Fruit fly (Drosophila melanogaster) whole organism, embryonic: ENCODE measurements around the gene CG8925.

Source experiments
- Atf6 ChIP-seq: fragments of 200-800 bp; sonication (Bioruptor generic); IDR thresholded peaks from 2 replicates; pipeline ENCODE4 v1.3.6; 2022; ENCODE audit warnings: missing biosample characterization, missing genetic modification characterization
- B-H1 ChIP-seq: fragments of 200-800 bp; sonication (Bioruptor generic); IDR thresholded peaks from 3 replicates; pipeline ENCODE4 v1.3.6; 2022; ENCODE audit warnings: missing biosample characterization, missing genetic modification characterization
- Bdp1 ChIP-seq: fragments of 200-800 bp; sonication (Bioruptor generic); optimal IDR thresholded peaks from 3 replicates; lab custom pipeline; 2016; ENCODE audit warnings: missing biosample characterization, missing genetic modification characterization
- CG10431 ChIP-seq: fragments of 200-800 bp; sonication (Bioruptor generic); optimal IDR thresholded peaks from 3 replicates; lab custom pipeline; 2018; ENCODE audit warnings: missing biosample characterization, mild to moderate bottlenecking, missing genetic modification characterization
- CG11085 ChIP-seq: fragments of 200-800 bp; sonication (Bioruptor generic); IDR thresholded peaks from 2 replicates; pipeline ENCODE4 v1.3.6; 2022; ENCODE audit warnings: missing biosample characterization, missing genetic modification characterization
- CG11093 ChIP-seq: fragments of 200-800 bp; sonication (Bioruptor generic); IDR thresholded peaks from 3 replicates; pipeline ENCODE4 v1.3.6; 2022; ENCODE audit warnings: missing biosample characterization, missing genetic modification characterization
- CG12071 ChIP-seq: fragments of 200-800 bp; sonication (Bioruptor generic); optimal IDR thresholded peaks from 3 replicates; lab custom pipeline; 2018; ENCODE audit warnings: missing biosample characterization, mild to moderate bottlenecking, missing genetic modification characterization
- CG12155 ChIP-seq: fragments of 200-800 bp; sonication (Bioruptor generic); optimal IDR thresholded peaks from 3 replicates; lab custom pipeline; 2016; ENCODE audit warnings: missing biosample characterization, missing genetic modification characterization
- CG13894 ChIP-seq: fragments of 200-800 bp; sonication (Bioruptor generic); optimal IDR thresholded peaks from 3 replicates; lab custom pipeline; 2018; ENCODE audit warnings: missing biosample characterization, mild to moderate bottlenecking, missing genetic modification characterization, moderate library complexity
- CG14014 ChIP-seq: fragments of 200-800 bp; sonication (Bioruptor generic); IDR thresholded peaks from 2 replicates; pipeline ENCODE4 v1.3.6; 2022; ENCODE audit warnings: missing biosample characterization, missing genetic modification characterization
- CG15479 ChIP-seq: fragments of 200-800 bp; sonication (Bioruptor generic); optimal IDR thresholded peaks from 3 replicates; lab custom pipeline; 2019; ENCODE audit warnings: missing biosample characterization, mild to moderate bottlenecking, missing genetic modification characterization, moderate library complexity
- CG18599 ChIP-seq: fragments of 200-800 bp; sonication (Bioruptor generic); optimal IDR thresholded peaks from 3 replicates; lab custom pipeline; 2017; ENCODE audit warnings: missing biosample characterization, missing genetic modification characterization, mild to moderate bottlenecking, moderate library complexity, missing genetic modification reagents
- CG2678 ChIP-seq: fragments of 200-800 bp; sonication (Bioruptor generic); optimal IDR thresholded peaks from 3 replicates; lab custom pipeline; 2019; ENCODE audit warnings: missing biosample characterization, mild to moderate bottlenecking, missing genetic modification characterization, moderate library complexity
- CG3407 ChIP-seq: fragments of 200-800 bp; sonication (Bioruptor generic); optimal IDR thresholded peaks from 2 replicates; lab custom pipeline; 2018; ENCODE audit warnings: missing biosample characterization, mild to moderate bottlenecking, missing genetic modification characterization
- CG3838 ChIP-seq: fragments of 200-800 bp; sonication (Bioruptor generic); optimal IDR thresholded peaks from 3 replicates; lab custom pipeline; 2016; ENCODE audit warnings: missing biosample characterization, missing genetic modification characterization
- CG3847 ChIP-seq: fragments of 200-800 bp; sonication (Bioruptor generic); IDR thresholded peaks from 2 replicates; pipeline ENCODE4 v1.3.6; 2022; ENCODE audit warnings: missing biosample characterization, missing genetic modification characterization
- CG4404 ChIP-seq: fragments of 200-800 bp; sonication (Bioruptor generic); IDR thresholded peaks from 2 replicates; pipeline ENCODE4 v1.3.6; 2022; ENCODE audit warnings: missing biosample characterization, missing genetic modification characterization
- CG6254 ChIP-seq: fragments of 200-800 bp; sonication (Bioruptor generic); optimal IDR thresholded peaks from 3 replicates; lab custom pipeline; 2017; ENCODE audit warnings: mild to moderate bottlenecking, missing biosample characterization, missing genetic modification reagents, missing genetic modification characterization
- CG7357 ChIP-seq: fragments of 200-800 bp; sonication (Bioruptor generic); IDR thresholded peaks from 3 replicates; pipeline ENCODE4 v1.3.6; 2022; ENCODE audit warnings: missing biosample characterization, missing genetic modification characterization
- CG7839 ChIP-seq: fragments of 200-800 bp; sonication (Bioruptor generic); optimal IDR thresholded peaks from 3 replicates; lab custom pipeline; 2018; ENCODE audit warnings: missing biosample characterization, mild to moderate bottlenecking, missing genetic modification characterization, moderate library complexity
- CG9797 ChIP-seq: fragments of 200-800 bp; sonication (Bioruptor generic); optimal IDR thresholded peaks from 3 replicates; lab custom pipeline; 2018; ENCODE audit warnings: missing biosample characterization, mild to moderate bottlenecking, missing genetic modification characterization
- Camta ChIP-seq: fragments of 200-800 bp; sonication (Bioruptor generic); optimal IDR thresholded peaks from 2 replicates; lab custom pipeline; 2016; ENCODE audit warnings: missing biosample characterization, missing genetic modification characterization
- D ChIP-seq, 2 experiments: fragments of 200-800 bp in 1 of 2; fragments of >200 bp in 1 of 2; sonication (Bioruptor generic) in 1 of 2; optimal IDR thresholded peaks; 2 replicates in 1 of 2; 3 replicates in 1 of 2; lab custom pipeline; 2017; ENCODE audit warnings: mild to moderate bottlenecking in 1 of 2, missing biosample characterization in 1 of 2, missing genetic modification characterization in 1 of 2, missing genetic modification reagents in 1 of 2
- D19A ChIP-seq: fragments of 200-800 bp; optimal IDR thresholded peaks from 3 replicates; lab custom pipeline; 2019; ENCODE audit warnings: missing biosample characterization, mild to moderate bottlenecking, missing genetic modification characterization, moderate library complexity
- E2f1 ChIP-seq: fragments of 200-800 bp; sonication (Bioruptor generic); IDR thresholded peaks from 2 replicates; pipeline ENCODE4 v1.3.6; 2022; ENCODE audit warnings: missing biosample characterization, missing genetic modification characterization
- E2f2 ChIP-seq: fragments of 200-800 bp; sonication (Bioruptor generic); IDR thresholded peaks from 2 replicates; pipeline ENCODE4 v1.3.6; 2022; ENCODE audit warnings: missing biosample characterization, missing genetic modification characterization
- Fer2 ChIP-seq: fragments of 200-800 bp; sonication (Bioruptor generic); optimal IDR thresholded peaks from 2 replicates; lab custom pipeline; 2018; ENCODE audit warnings: missing biosample characterization, mild to moderate bottlenecking, missing genetic modification characterization, moderate library complexity
- HmgZ ChIP-seq: fragments of 200-800 bp; sonication (Bioruptor generic); optimal IDR thresholded peaks from 2 replicates; lab custom pipeline; 2018; ENCODE audit warnings: missing biosample characterization, mild to moderate bottlenecking, missing genetic modification characterization
- Hr39 ChIP-seq: fragments of >200 bp; optimal IDR thresholded peaks from 2 replicates; lab custom pipeline; 2017
- MBD-R2 ChIP-seq: fragments of 200-800 bp; sonication (Bioruptor generic); IDR thresholded peaks from 2 replicates; pipeline ENCODE4 v1.3.6; 2022; ENCODE audit warnings: missing biosample characterization, missing genetic modification characterization
- Myb ChIP-seq: fragments of 200-800 bp; sonication (Bioruptor generic); optimal IDR thresholded peaks from 2 replicates; lab custom pipeline; 2016; ENCODE audit warnings: missing biosample characterization, missing genetic modification characterization
- Scr ChIP-seq: fragments of 200-800 bp; sonication (Bioruptor generic); IDR thresholded peaks from 2 replicates; pipeline ENCODE4 v1.3.6; 2022; ENCODE audit warnings: missing biosample characterization, missing genetic modification characterization; ENCODE audit not compliant: partially characterized antibody
- Sox100B ChIP-seq: fragments of 200-800 bp; sonication (Bioruptor generic); optimal IDR thresholded peaks from 3 replicates; lab custom pipeline; 2018; ENCODE audit warnings: missing biosample characterization, mild to moderate bottlenecking, missing genetic modification characterization
- Sry-β ChIP-seq: fragments of 200-800 bp; sonication (Bioruptor generic); optimal IDR thresholded peaks from 2 replicates; lab custom pipeline; 2018; ENCODE audit warnings: missing biosample characterization, mild to moderate bottlenecking, missing genetic modification characterization, moderate library complexity
- bcd ChIP-seq: fragments of 200-800 bp; sonication (Bioruptor generic); optimal IDR thresholded peaks from 2 replicates; lab custom pipeline; 2017; ENCODE audit warnings: missing biosample characterization, mild to moderate bottlenecking, missing genetic modification characterization
- br ChIP-seq: fragments of >200 bp; optimal IDR thresholded peaks from 2 replicates; lab custom pipeline; 2017
- crc ChIP-seq: fragments of 200-800 bp; sonication (Bioruptor generic); optimal IDR thresholded peaks from 2 replicates; lab custom pipeline; 2016; ENCODE audit warnings: missing biosample characterization, missing genetic modification characterization
- gsb-n ChIP-seq: fragments of 200-800 bp; sonication (Bioruptor generic); optimal IDR thresholded peaks from 3 replicates; lab custom pipeline; 2018; ENCODE audit warnings: missing biosample characterization, mild to moderate bottlenecking, missing genetic modification characterization
- her ChIP-seq: fragments of 200-800 bp; sonication (Bioruptor generic); optimal IDR thresholded peaks from 2 replicates; lab custom pipeline; 2016; ENCODE audit warnings: missing biosample characterization, missing genetic modification characterization
- luna ChIP-seq: fragments of 200-800 bp; sonication (Bioruptor generic); optimal IDR thresholded peaks from 2 replicates; lab custom pipeline; 2016; ENCODE audit warnings: missing biosample characterization, missing genetic modification characterization
- mam ChIP-seq: fragments of 200-800 bp; sonication (Bioruptor generic); optimal IDR thresholded peaks from 3 replicates; lab custom pipeline; 2016; ENCODE audit warnings: missing biosample characterization, missing genetic modification characterization
- mirr ChIP-seq: fragments of 200-800 bp; sonication (Bioruptor generic); optimal IDR thresholded peaks from 3 replicates; lab custom pipeline; 2018; ENCODE audit warnings: missing biosample characterization, mild to moderate bottlenecking, missing genetic modification characterization
- nerfin-2 ChIP-seq: fragments of 200-800 bp; sonication (Bioruptor generic); IDR thresholded peaks from 2 replicates; pipeline ENCODE4 v1.3.6; 2022; ENCODE audit warnings: missing biosample characterization, missing genetic modification characterization; ENCODE audit not compliant: partially characterized antibody
- pita ChIP-seq: fragments of 200-800 bp; sonication (Bioruptor generic); optimal IDR thresholded peaks from 2 replicates; lab custom pipeline; 2017; ENCODE audit warnings: missing biosample characterization, mild to moderate bottlenecking, missing genetic modification characterization
- scrt ChIP-seq: fragments of 200-800 bp; sonication (Bioruptor generic); optimal IDR thresholded peaks from 2 replicates; lab custom pipeline; 2018; ENCODE audit warnings: missing biosample characterization, mild to moderate bottlenecking, missing genetic modification characterization, moderate library complexity
- slbo ChIP-seq: fragments of 200-800 bp; sonication (Bioruptor generic); IDR thresholded peaks from 2 replicates; pipeline ENCODE4 v1.3.6; 2022; ENCODE audit warnings: missing biosample characterization, missing genetic modification characterization
- sna ChIP-seq: fragments of 200-800 bp; sonication (Bioruptor generic); IDR thresholded peaks from 2 replicates; pipeline ENCODE4 v1.3.6; 2022; ENCODE audit warnings: missing biosample characterization, missing genetic modification characterization; ENCODE audit not compliant: partially characterized antibody
- sqz ChIP-seq: fragments of 200-800 bp; sonication (Bioruptor generic); optimal IDR thresholded peaks from 3 replicates; lab custom pipeline; 2018; ENCODE audit warnings: missing biosample characterization, mild to moderate bottlenecking, missing genetic modification characterization
- tap ChIP-seq: fragments of 200-800 bp; optimal IDR thresholded peaks from 3 replicates; lab custom pipeline; 2019; ENCODE audit warnings: missing biosample characterization, mild to moderate bottlenecking, missing genetic modification characterization, moderate library complexity
- toy ChIP-seq: fragments of 200-800 bp; sonication (Bioruptor generic); IDR thresholded peaks from 2 replicates; pipeline ENCODE4 v1.3.6; 2022; ENCODE audit warnings: missing biosample characterization, missing genetic modification characterization

Gene CG8925

dm6 chr3R:16222300-16222903 lies 50.6 kb downstream of the CG8925 start (continued):
- TF ChIP-seq mirr (GFP tag; lab: Kevin White, UChicago) (peak; percentile 99), E2f1 (GFP tag; lab: Robert Waterston, UW) (peak; percentile 100), Atf6 (GFP tag; lab: Robert Waterston, UW) (peak; percentile 99), Hr39 (no peak), Sry-β (GFP tag; lab: Kevin White, UChicago) (peak; percentile 78), CG11093 (GFP tag; lab: Robert Waterston, UW) (peak; percentile 100), E2f2 (GFP tag; lab: Robert Waterston, UW) (peak; percentile 92), CG2678 (tag; lab: Kevin White, UChicago) (peak; percentile 99), CG12155 (GFP tag; lab: Kevin White, UChicago) (peak; percentile 98), slbo (GFP tag; lab: Robert Waterston, UW) (peak; percentile 99), D19A (tag; lab: Kevin White, UChicago) (peak; percentile 98), crc (GFP tag; lab: Kevin White, UChicago) (peak; percentile 99), MBD-R2 (GFP tag; lab: Robert Waterston, UW) (peak; percentile 99), CG3407 (peak; percentile 98), toy (peak; percentile 99), B-H1 (GFP tag; lab: Robert Waterston, UW) (peak; percentile 100), CG3838 (GFP tag; lab: Kevin White, UChicago) (peak; percentile 98), CG4404 (GFP tag; lab: Robert Waterston, UW) (peak; percentile 99), CG11085 (GFP tag; lab: Robert Waterston, UW) (peak; percentile 98), CG7839 (tag; lab: Kevin White, UChicago) (peak; percentile 100), CG7357 (peak; percentile 98), D (optimal IDR thresholded peaks at IDR 0.05; lab: Kevin White, UChicago) (no peak), D (GFP tag; optimal IDR thresholded peaks at IDR 0.05; lab: Kevin White, UChicago) (peak; percentile 99), sna (GFP tag; lab: Robert Waterston, UW) (no peak), her (GFP tag; lab: Kevin White, UChicago) (peak; percentile 98), Bdp1 (peak; percentile 95), CG14014 (GFP tag; lab: Robert Waterston, UW) (peak; percentile 100), Sox100B (GFP tag; lab: Kevin White, UChicago) (peak; percentile 91), pita (GFP tag; lab: Kevin White, UChicago) (no peak), Fer2 (tag; lab: Kevin White, UChicago) (peak; percentile 97), CG13894 (peak; percentile 99), CG15479 (GFP tag; lab: Kevin White, UChicago) (no peak), tap (tag; lab: Kevin White, UChicago) (peak; percentile 99), luna (peak; percentile 98), Myb (peak; percentile 95), CG3847 (peak; percentile 99), CG18599 (GFP tag; lab: Kevin White, UChicago) (peak; percentile 100), bcd (GFP tag; lab: Kevin White, UChicago) (peak; percentile 98), gsb-n (tag; lab: Kevin White, UChicago) (peak; percentile 99), scrt (peak; percentile 98), CG9797 (GFP tag; lab: Kevin White, UChicago) (peak; percentile 76), Scr (peak; percentile 19), mam (GFP tag; lab: Kevin White, UChicago) (peak; percentile 99), Camta (GFP tag; lab: Kevin White, UChicago) (peak; percentile 99), nerfin-2 (GFP tag; lab: Robert Waterston, UW) (no peak), CG6254 (GFP tag; lab: Kevin White, UChicago) (peak; percentile 97), br (lab: Kevin White, UChicago) (no peak), HmgZ (tag; lab: Kevin White, UChicago) (peak; percentile 99), CG12071 (GFP tag; lab: Kevin White, UChicago) (peak; percentile 100), sqz (GFP tag; lab: Kevin White, UChicago) (peak; percentile 93), CG10431 (GFP tag; lab: Kevin White, UChicago) (peak; percentile 95)
